Worm (Caenorhabditis elegans): ENCODE measurements around the gene snap-29.

- no peak for TF ChIP-seq hmg-4 (GFP tag; optimal IDR thresholded peaks at IDR 0.05)
- no peak for TF ChIP-seq ama-1 (optimal IDR thresholded peaks at IDR 0.05)
- TF ChIP-seq ets-7 (tag; optimal IDR thresholded peaks at IDR 0.05), result no peak
- no peak for TF ChIP-seq B0310.2 (tag; optimal IDR thresholded peaks at IDR 0.05)
- TF ChIP-seq scrt-1 (GFP tag; IDR thresholded peaks at IDR 0.05), result no peak
- no peak for TF ChIP-seq ceh-36 (tag; optimal IDR thresholded peaks at IDR 0.05)
- TF ChIP-seq ceh-13 (GFP tag; optimal IDR thresholded peaks at IDR 0.05), result no peak
- TF ChIP-seq hnd-1 (tag; optimal IDR thresholded peaks at IDR 0.05), result no peak
- no peak for TF ChIP-seq tbx-37 (GFP tag; conservative IDR thresholded peaks at IDR 0.05)
- TF ChIP-seq F13C5.2 (tag; optimal IDR thresholded peaks at IDR 0.05), result no peak
- TF ChIP-seq flt-1 (GFP tag; IDR thresholded peaks at IDR 0.05), result no peak
- TF ChIP-seq pes-1 (GFP tag; IDR thresholded peaks at IDR 0.05), result no peak
- TF ChIP-seq sea-1 (GFP tag; conservative IDR thresholded peaks at IDR 0.05), result no peak
- TF ChIP-seq aly-1 (tag; optimal IDR thresholded peaks at IDR 0.05), result no peak
Observed at ce11 chrIII:8741955-8742354, 34.1 kb upstream of the snap-29 start.
